Fruit fly (Drosophila melanogaster) whole organism, embryonic: ENCODE measurements around the gene Aasdh.

Experiments used
- CG10321 ChIP-seq: fragments of 200-800 bp; sonication (Bioruptor generic); IDR thresholded peaks from 2 replicates; pipeline ENCODE4 v1.3.6; 2022; ENCODE audit warnings: missing biosample characterization, missing genetic modification characterization
- CG10366 ChIP-seq: fragments of 200-800 bp; sonication (Bioruptor generic); IDR thresholded peaks from 2 replicates; pipeline ENCODE4 v1.3.6; 2022; ENCODE audit warnings: missing biosample characterization, missing genetic modification characterization
- CG10462 ChIP-seq: fragments of 200-800 bp; sonication (Bioruptor generic); optimal IDR thresholded peaks from 2 replicates; lab custom pipeline; 2016; ENCODE audit warnings: missing biosample characterization, missing genetic modification characterization
- CG11085 ChIP-seq: fragments of 200-800 bp; sonication (Bioruptor generic); IDR thresholded peaks from 2 replicates; pipeline ENCODE4 v1.3.6; 2022; ENCODE audit warnings: missing biosample characterization, missing genetic modification characterization
- CG11696 ChIP-seq: fragments of 200-800 bp; sonication (Bioruptor generic); IDR thresholded peaks from 2 replicates; pipeline ENCODE4 v1.3.6; 2022; ENCODE audit warnings: missing biosample characterization, missing genetic modification characterization
- CG15011 ChIP-seq: fragments of 200-800 bp; sonication (Bioruptor generic); optimal IDR thresholded peaks from 3 replicates; lab custom pipeline; 2018; ENCODE audit warnings: missing biosample characterization, mild to moderate bottlenecking, missing genetic modification characterization
- CG15073 ChIP-seq: fragments of 200-800 bp; sonication (Bioruptor generic); optimal IDR thresholded peaks from 2 replicates; lab custom pipeline; 2016; ENCODE audit warnings: missing biosample characterization, missing genetic modification characterization
- CG16815 ChIP-seq: fragments of 200-800 bp; sonication (Bioruptor generic); optimal IDR thresholded peaks from 3 replicates; lab custom pipeline; 2017; ENCODE audit warnings: missing biosample characterization, mild to moderate bottlenecking, missing genetic modification characterization
- CG17359 ChIP-seq: fragments of 200-800 bp; sonication (Bioruptor generic); optimal IDR thresholded peaks from 3 replicates; lab custom pipeline; 2018; ENCODE audit warnings: missing biosample characterization, mild to moderate bottlenecking, missing genetic modification characterization, moderate library complexity
- CG2199 ChIP-seq: fragments of 200-800 bp; sonication (Bioruptor generic); IDR thresholded peaks from 3 replicates; pipeline ENCODE4 v1.3.6; 2022; ENCODE audit warnings: missing biosample characterization, missing genetic modification characterization
- CG2202 ChIP-seq: fragments of 200-800 bp; sonication (Bioruptor generic); optimal IDR thresholded peaks from 2 replicates; lab custom pipeline; 2018; ENCODE audit warnings: missing biosample characterization, mild to moderate bottlenecking, missing genetic modification characterization
- CG2678 ChIP-seq: fragments of 200-800 bp; sonication (Bioruptor generic); optimal IDR thresholded peaks from 3 replicates; lab custom pipeline; 2019; ENCODE audit warnings: missing biosample characterization, mild to moderate bottlenecking, missing genetic modification characterization, moderate library complexity
- CG2875 ChIP-seq: fragments of 200-800 bp; sonication (Bioruptor generic); optimal IDR thresholded peaks from 2 replicates; lab custom pipeline; 2017; ENCODE audit warnings: missing biosample characterization, mild to moderate bottlenecking, missing genetic modification characterization, missing genetic modification reagents
- CG6791 ChIP-seq: fragments of 200-800 bp; sonication (Bioruptor generic); IDR thresholded peaks from 3 replicates; pipeline ENCODE4 v1.3.6; 2022; ENCODE audit warnings: missing biosample characterization, missing genetic modification characterization; ENCODE audit not compliant: partially characterized antibody
- CG6854 ChIP-seq: fragments of 200-800 bp; sonication (Bioruptor generic); optimal IDR thresholded peaks from 3 replicates; lab custom pipeline; 2017; ENCODE audit warnings: missing biosample characterization, mild to moderate bottlenecking, missing genetic modification characterization
- CG9932 ChIP-seq: fragments of 200-800 bp; sonication (Bioruptor generic); IDR thresholded peaks from 2 replicates; pipeline ENCODE4 v1.3.6; 2022; ENCODE audit warnings: missing biosample characterization, missing genetic modification characterization
- D ChIP-seq, 2 experiments: fragments of 200-800 bp in 1 of 2; fragments of >200 bp in 1 of 2; sonication (Bioruptor generic) in 1 of 2; optimal IDR thresholded peaks; 2 replicates in 1 of 2; 3 replicates in 1 of 2; lab custom pipeline; 2017; ENCODE audit warnings: mild to moderate bottlenecking in 1 of 2, missing biosample characterization in 1 of 2, missing genetic modification characterization in 1 of 2, missing genetic modification reagents in 1 of 2
- Deaf1 ChIP-seq: fragments of 200-800 bp; optimal IDR thresholded peaks from 3 replicates; lab custom pipeline; 2019; ENCODE audit warnings: missing biosample characterization, mild to moderate bottlenecking, missing genetic modification characterization, moderate library complexity
- Fer1 ChIP-seq: fragments of 200-800 bp; sonication (Bioruptor generic); optimal IDR thresholded peaks from 2 replicates; lab custom pipeline; 2017; ENCODE audit warnings: missing biosample characterization, mild to moderate bottlenecking, missing genetic modification characterization
- HHEX ChIP-seq: fragments of 200-800 bp; sonication (Bioruptor generic); optimal IDR thresholded peaks from 3 replicates; lab custom pipeline; 2017; ENCODE audit warnings: missing biosample characterization, mild to moderate bottlenecking, missing genetic modification characterization, missing genetic modification reagents
- Kr ChIP-seq: fragments of 200-800 bp; sonication (Bioruptor generic); optimal IDR thresholded peaks from 2 replicates; lab custom pipeline; 2017; ENCODE audit warnings: missing biosample characterization, mild to moderate bottlenecking, missing genetic modification characterization
- MBD-R2 ChIP-seq: fragments of 200-800 bp; sonication (Bioruptor generic); IDR thresholded peaks from 2 replicates; pipeline ENCODE4 v1.3.6; 2022; ENCODE audit warnings: missing biosample characterization, missing genetic modification characterization
- MTF-1 ChIP-seq: fragments of 200-800 bp; sonication (Bioruptor generic); optimal IDR thresholded peaks from 2 replicates; lab custom pipeline; 2018; ENCODE audit warnings: missing biosample characterization, mild to moderate bottlenecking, missing genetic modification characterization, borderline replicate concordance
- Mes4 ChIP-seq: fragments of 200-800 bp; sonication (Bioruptor generic); optimal IDR thresholded peaks from 2 replicates; lab custom pipeline; 2016; ENCODE audit warnings: missing biosample characterization, missing genetic modification characterization
- Mrtf ChIP-seq: fragments of 200-800 bp; sonication (Bioruptor generic); IDR thresholded peaks from 3 replicates; pipeline ENCODE4 v1.3.6; 2022; ENCODE audit warnings: missing biosample characterization, missing genetic modification characterization
- NFAT ChIP-seq: fragments of 200-800 bp; sonication (Bioruptor generic); IDR thresholded peaks from 2 replicates; pipeline ENCODE4 v1.3.6; 2022; ENCODE audit warnings: missing biosample characterization, missing genetic modification characterization
- Oaz ChIP-seq: fragments of 200-800 bp; sonication (Bioruptor generic); IDR thresholded peaks from 2 replicates; pipeline ENCODE4 v1.3.6; 2022; ENCODE audit warnings: missing biosample characterization, missing genetic modification characterization
- PHDP ChIP-seq: fragments of 200-800 bp; sonication (Bioruptor generic); optimal IDR thresholded peaks from 3 replicates; lab custom pipeline; 2018; ENCODE audit warnings: missing biosample characterization, mild to moderate bottlenecking, missing genetic modification characterization, moderate library complexity
- Ssrp ChIP-seq: fragments of 200-800 bp; sonication (Bioruptor generic); optimal IDR thresholded peaks from 2 replicates; lab custom pipeline; 2018; ENCODE audit warnings: missing biosample characterization, mild to moderate bottlenecking, missing genetic modification characterization, moderate library complexity
- ac ChIP-seq: fragments of 200-800 bp; sonication (Bioruptor generic); optimal IDR thresholded peaks from 3 replicates; lab custom pipeline; 2017; ENCODE audit warnings: missing biosample characterization, mild to moderate bottlenecking, missing genetic modification characterization
- amos ChIP-seq: fragments of 200-800 bp; sonication (Bioruptor generic); IDR thresholded peaks from 2 replicates; pipeline ENCODE4 v1.3.6; 2022; ENCODE audit warnings: missing biosample characterization, missing genetic modification characterization; ENCODE audit not compliant: partially characterized antibody
- corto ChIP-seq: fragments of 200-800 bp; sonication (Bioruptor generic); optimal IDR thresholded peaks from 2 replicates; lab custom pipeline; 2016; ENCODE audit warnings: missing biosample characterization, mild to moderate bottlenecking, missing genetic modification characterization, moderate library complexity
- dati ChIP-seq: fragments of 200-800 bp; sonication (Bioruptor generic); IDR thresholded peaks from 2 replicates; pipeline ENCODE4 v1.3.6; 2022; ENCODE audit warnings: missing biosample characterization, missing genetic modification characterization
- ewg ChIP-seq: fragments of 200-800 bp; sonication (Bioruptor generic); optimal IDR thresholded peaks from 3 replicates; lab custom pipeline; 2017; ENCODE audit warnings: mild to moderate bottlenecking, missing biosample characterization, missing genetic modification reagents, missing genetic modification characterization
- gem ChIP-seq: fragments of 200-800 bp; sonication (Bioruptor generic); optimal IDR thresholded peaks from 2 replicates; lab custom pipeline; 2019; ENCODE audit warnings: missing biosample characterization, mild to moderate bottlenecking, missing genetic modification characterization, moderate library complexity
- grau ChIP-seq: fragments of 200-800 bp; optimal IDR thresholded peaks from 3 replicates; lab custom pipeline; 2019; ENCODE audit warnings: missing biosample characterization, mild to moderate bottlenecking, missing genetic modification characterization, moderate library complexity
- hbn ChIP-seq: fragments of 200-800 bp; sonication (Bioruptor generic); IDR thresholded peaks from 2 replicates; pipeline ENCODE4 v1.3.6; 2022; ENCODE audit warnings: missing biosample characterization, missing genetic modification characterization; ENCODE audit not compliant: partially characterized antibody
- jigr1 ChIP-seq: fragments of 200-800 bp; sonication (Bioruptor generic); IDR thresholded peaks from 3 replicates; pipeline ENCODE4 v1.3.6; 2022; ENCODE audit warnings: missing biosample characterization, missing genetic modification characterization
- peb ChIP-seq: fragments of 200-800 bp; sonication (Bioruptor generic); IDR thresholded peaks from 2 replicates; pipeline ENCODE4 v1.3.6; 2022; ENCODE audit warnings: missing biosample characterization, missing genetic modification characterization
- pum ChIP-seq: fragments of 200-800 bp; sonication (Bioruptor generic); optimal IDR thresholded peaks from 2 replicates; lab custom pipeline; 2016; ENCODE audit warnings: missing biosample characterization, missing genetic modification characterization
- ro ChIP-seq: fragments of 200-800 bp; sonication (Bioruptor generic); IDR thresholded peaks from 2 replicates; pipeline ENCODE4 v1.3.6; 2022; ENCODE audit warnings: missing biosample characterization, missing genetic modification characterization
- shn ChIP-seq: fragments of 200-800 bp; sonication (Bioruptor generic); optimal IDR thresholded peaks from 3 replicates; lab custom pipeline; 2016; ENCODE audit warnings: missing biosample characterization, missing genetic modification characterization
- sr ChIP-seq: fragments of 200-800 bp; sonication (Bioruptor generic); IDR thresholded peaks from 3 replicates; pipeline ENCODE4 v1.3.6; 2022; ENCODE audit warnings: missing biosample characterization, missing genetic modification characterization
- tgo ChIP-seq: fragments of 200-800 bp; sonication (Bioruptor generic); IDR thresholded peaks from 3 replicates; pipeline ENCODE4 v1.3.6; 2022; ENCODE audit warnings: missing biosample characterization, missing genetic modification characterization
- tx ChIP-seq: fragments of 200-800 bp; sonication (Bioruptor generic); optimal IDR thresholded peaks from 2 replicates; lab custom pipeline; 2016; ENCODE audit warnings: missing biosample characterization, missing genetic modification characterization
- unc-4 ChIP-seq: fragments of 200-800 bp; sonication (Bioruptor generic); IDR thresholded peaks from 2 replicates; pipeline ENCODE4 v1.3.6; 2022; ENCODE audit warnings: missing biosample characterization, missing genetic modification characterization; ENCODE audit not compliant: partially characterized antibody
- usp ChIP-seq: fragments of >200 bp; optimal IDR thresholded peaks from 2 replicates; lab custom pipeline; 2017; ENCODE audit warnings: missing biosample characterization, missing genetic modification characterization

Aasdh gene

dm6 chr2L:8417562-8417961, 31.8 kb downstream of the Aasdh start:
- TF ChIP-seq CG2199 (GFP tag; lab: Robert Waterston, UW) (0 out of 3 replicates have a peak, but pooled peaks have one; percentile 8), shn (GFP tag; lab: Kevin White, UChicago) (no peak), jigr1 (GFP tag; lab: Robert Waterston, UW) (no peak), pum (no peak), CG9932 (GFP tag; lab: Robert Waterston, UW) (no peak), CG11696 (GFP tag; lab: Robert Waterston, UW) (no peak), unc-4 (GFP tag; lab: Robert Waterston, UW) (no peak)

- no peak for TF ChIP-seq CG11085 (GFP tag; lab: Robert Waterston, UW)
- no peak for TF ChIP-seq CG15011 (GFP tag; lab: Kevin White, UChicago)
- TF ChIP-seq CG10366 (GFP tag; lab: Robert Waterston, UW) = no peak
- TF ChIP-seq CG6791 (GFP tag; lab: Robert Waterston, UW) = no peak
- peak; percentile 43 for TF ChIP-seq Deaf1 (tag; lab: Kevin White, UChicago)
- TF ChIP-seq usp (GFP tag; lab: Kevin White, UChicago) = no peak
- TF ChIP-seq grau = peak; percentile 94
- TF ChIP-seq Kr (GFP tag; lab: Kevin White, UChicago) = no peak
- TF ChIP-seq CG10462 = no peak
- TF ChIP-seq amos (GFP tag; lab: Robert Waterston, UW) = 0 out of 2 replicates have a peak, but pooled peaks have one; percentile 17
- TF ChIP-seq PHDP (tag; lab: Kevin White, UChicago) = no peak
- TF ChIP-seq CG10321 (GFP tag; lab: Robert Waterston, UW) = peak; percentile 24; the same call in 1 of the 2 replicates
- TF ChIP-seq shn (GFP tag; lab: Kevin White, UChicago) = no peak
- TF ChIP-seq HHEX (GFP tag; lab: Kevin White, UChicago) = no peak
- TF ChIP-seq CG16815 (GFP tag; lab: Kevin White, UChicago) = no peak
- peak; percentile 21 for TF ChIP-seq corto
- TF ChIP-seq dati = no peak
- TF ChIP-seq CG6854 (GFP tag; lab: Kevin White, UChicago) = no peak
- peak; percentile 30 for TF ChIP-seq ewg (GFP tag; lab: Kevin White, UChicago)
- TF ChIP-seq Mrtf (GFP tag; lab: Robert Waterston, UW) = no peak
- TF ChIP-seq sr (GFP tag; lab: Robert Waterston, UW) = no peak
- 0 out of 2 replicates have a peak, but pooled peaks have one; percentile 11 for TF ChIP-seq NFAT
- no peak for TF ChIP-seq ac (GFP tag; lab: Kevin White, UChicago)
- no peak for TF ChIP-seq Fer1 (GFP tag; lab: Kevin White, UChicago)
- TF ChIP-seq peb = no peak
- peak; percentile 99 for TF ChIP-seq D (optimal IDR thresholded peaks at IDR 0.05; lab: Kevin White, UChicago)
- peak; percentile 23 for TF ChIP-seq D (GFP tag; optimal IDR thresholded peaks at IDR 0.05; lab: Kevin White, UChicago)
- TF ChIP-seq CG17359 (tag; lab: Kevin White, UChicago) = no peak
- TF ChIP-seq Ssrp (tag; lab: Kevin White, UChicago) = no peak
- TF ChIP-seq jigr1 (GFP tag; lab: Robert Waterston, UW) = no peak
- 0 out of 2 replicates have a peak, but pooled peaks have one; percentile 15 for TF ChIP-seq hbn (GFP tag; lab: Robert Waterston, UW)
- no peak for TF ChIP-seq tx (GFP tag; lab: Kevin White, UChicago)
- TF ChIP-seq Mes4 (GFP tag; lab: Kevin White, UChicago) = no peak
- no peak for TF ChIP-seq CG2678 (tag; lab: Kevin White, UChicago)
- no peak for TF ChIP-seq ro (GFP tag; lab: Robert Waterston, UW)
- no peak for TF ChIP-seq Oaz
- TF ChIP-seq CG2202 (tag; lab: Kevin White, UChicago) = no peak
- TF ChIP-seq CG2875 = no peak
- no peak for TF ChIP-seq CG15073 (GFP tag; lab: Kevin White, UChicago)
- TF ChIP-seq MBD-R2 (GFP tag; lab: Robert Waterston, UW) = no peak
- peak; percentile 1 for TF ChIP-seq gem
- TF ChIP-seq MTF-1 (GFP tag; lab: Kevin White, UChicago) = no peak
- no peak for TF ChIP-seq tgo (GFP tag; lab: Robert Waterston, UW)
Observed at dm6 chr2L:8416350-8417046, 32.9 kb downstream of the Aasdh start.
